Worm (Caenorhabditis elegans): ENCODE results near the gene str-227.

str-227 gene

ce11 chrV:3490435-3490834, 27.6 kb upstream of the str-227 start, which contains the start of gene srbc-36:
TSS of gene srbc-36 (minus strand) at chrV:3490535.
- TF ChIP-seq lsy-12 (tag; optimal IDR thresholded peaks at IDR 0.05) (no peak), ceh-16 (tag; optimal IDR thresholded peaks at IDR 0.05) (no peak), egl-5 (tag; optimal IDR thresholded peaks at IDR 0.05) (no peak), ceh-82 (tag; optimal IDR thresholded peaks at IDR 0.05) (no peak), zag-1 (tag; optimal IDR thresholded peaks at IDR 0.05) (no peak), nhr-76 (tag; optimal IDR thresholded peaks at IDR 0.05) (no peak), mml-1 (tag; optimal IDR thresholded peaks at IDR 0.05) (no peak), lin-15B (tag; optimal IDR thresholded peaks at IDR 0.05) (no peak), fkh-2 (tag; optimal IDR thresholded peaks at IDR 0.05) (no peak), ZK546.5 (tag; optimal IDR thresholded peaks at IDR 0.05) (no peak), fkh-10 (GFP tag; optimal IDR thresholded peaks at IDR 0.05) (no peak), daf-12 (tag; optimal IDR thresholded peaks at IDR 0.05) (no peak), ceh-9 (tag; optimal IDR thresholded peaks at IDR 0.05) (no peak), elt-1 (tag; optimal IDR thresholded peaks at IDR 0.05) (no peak)

ce11 chrV:3496880-3497279, 21.1 kb upstream of the str-227 start, which contains the start of gene C07G3.15:
TSS of gene C07G3.15 (minus strand) at chrV:3496980.
- TF ChIP-seq sea-2 (GFP tag; optimal IDR thresholded peaks at IDR 0.05) (no peak), mml-1 (tag; optimal IDR thresholded peaks at IDR 0.05) (no peak), nhr-25 (tag; optimal IDR thresholded peaks at IDR 0.05) (no peak), nhr-76 (tag; optimal IDR thresholded peaks at IDR 0.05) (no peak), elt-2 (tag; optimal IDR thresholded peaks at IDR 0.05) (no peak), R02D3.7 (tag; optimal IDR thresholded peaks at IDR 0.05) (no peak), egl-5 (tag; optimal IDR thresholded peaks at IDR 0.05) (no peak), aly-2 (tag; optimal IDR thresholded peaks at IDR 0.05) (no peak), nhr-237 (tag; optimal IDR thresholded peaks at IDR 0.05) (no peak), unc-39 (tag; optimal IDR thresholded peaks at IDR 0.05) (no peak), nfya-1 (tag; optimal IDR thresholded peaks at IDR 0.05; ENCODE audit: insufficient read depth) (no peak), nhr-77 (tag; optimal IDR thresholded peaks at IDR 0.05) (no peak), nhr-67 (tag; optimal IDR thresholded peaks at IDR 0.05) (no peak), fos-1 (tag; optimal IDR thresholded peaks at IDR 0.05) (no peak), skn-1 (tag; optimal IDR thresholded peaks at IDR 0.05) (no peak), tbx-2 (tag; optimal IDR thresholded peaks at IDR 0.05) (no peak), pqm-1 (tag; optimal IDR thresholded peaks at IDR 0.05) (no peak)

ce11 chrV:3502038-3502437, 16.0 kb upstream of the str-227 start, which contains the start of the genes C07G3.8 and C07G3.10:
TSS of gene C07G3.8 (minus strand) at chrV:3502138.
TSS of gene C07G3.10 (plus strand) at chrV:3502307.
- TF ChIP-seq nhr-76 (tag; optimal IDR thresholded peaks at IDR 0.05) (no peak), lin-15B (tag; optimal IDR thresholded peaks at IDR 0.05) (no peak)

ce11 chrV:3505745-3506144, 12.2 kb upstream of the str-227 start:
- TF ChIP-seq nhr-43 (tag; optimal IDR thresholded peaks at IDR 0.05; ENCODE audit: poor library complexity, severe bottlenecking): no peak
- TF ChIP-seq ceh-82 (tag; optimal IDR thresholded peaks at IDR 0.05): no peak
- no peak for TF ChIP-seq nhr-11 (tag; optimal IDR thresholded peaks at IDR 0.05)
- no peak for TF ChIP-seq tbx-2 (tag; optimal IDR thresholded peaks at IDR 0.05)
- TF ChIP-seq eor-1 (tag; optimal IDR thresholded peaks at IDR 0.05): no peak
- no peak for TF ChIP-seq ceh-16 (tag; optimal IDR thresholded peaks at IDR 0.05)
- TF ChIP-seq fkh-10 (GFP tag; optimal IDR thresholded peaks at IDR 0.05): no peak
- no peak for TF ChIP-seq ztf-11 (tag; optimal IDR thresholded peaks at IDR 0.05)
- TF ChIP-seq nhr-12 (tag; optimal IDR thresholded peaks at IDR 0.05): no peak
- TF ChIP-seq nfya-1 (tag; optimal IDR thresholded peaks at IDR 0.05; ENCODE audit: insufficient read depth): no peak
- no peak for TF ChIP-seq zag-1 (tag; optimal IDR thresholded peaks at IDR 0.05)
- TF ChIP-seq lsy-12 (tag; optimal IDR thresholded peaks at IDR 0.05): no peak
- no peak for TF ChIP-seq ztf-4 (tag; optimal IDR thresholded peaks at IDR 0.05)
- TF ChIP-seq fkh-2 (tag; optimal IDR thresholded peaks at IDR 0.05): no peak
- TF ChIP-seq nhr-76 (tag; optimal IDR thresholded peaks at IDR 0.05): no peak
- no peak for TF ChIP-seq daf-12 (tag; optimal IDR thresholded peaks at IDR 0.05)
- TF ChIP-seq nhr-237 (tag; optimal IDR thresholded peaks at IDR 0.05): no peak
- no peak for TF ChIP-seq fos-1 (tag; optimal IDR thresholded peaks at IDR 0.05)
- TF ChIP-seq pqm-1 (tag; optimal IDR thresholded peaks at IDR 0.05): peak; percentile 97
- no peak for TF ChIP-seq aly-2 (tag; optimal IDR thresholded peaks at IDR 0.05)
- TF ChIP-seq nhr-28 (tag; optimal IDR thresholded peaks at IDR 0.05): no peak
- TF ChIP-seq lin-39 (tag; optimal IDR thresholded peaks at IDR 0.05): no peak
- peak; percentile 98 for TF ChIP-seq elt-2 (tag; optimal IDR thresholded peaks at IDR 0.05)
- no peak for TF ChIP-seq snpc-4 (tag; optimal IDR thresholded peaks at IDR 0.05)
- TF ChIP-seq nhr-67 (tag; optimal IDR thresholded peaks at IDR 0.05): no peak
- TF ChIP-seq unc-62 (GFP tag; optimal IDR thresholded peaks at IDR 0.05): no peak
- TF ChIP-seq ceh-9 (tag; optimal IDR thresholded peaks at IDR 0.05): no peak
- peak; percentile 55 for TF ChIP-seq jun-1 (tag; optimal IDR thresholded peaks at IDR 0.05)
- TF ChIP-seq sea-2 (GFP tag; optimal IDR thresholded peaks at IDR 0.05): no peak
- TF ChIP-seq elt-3 (tag; optimal IDR thresholded peaks at IDR 0.05): peak in 1 of 3 experiments; percentile 47
- no peak for TF ChIP-seq hmg-11 (tag; optimal IDR thresholded peaks at IDR 0.05)
- peak; percentile 23 for TF ChIP-seq nhr-23 (tag; optimal IDR thresholded peaks at IDR 0.05)
- no peak for TF ChIP-seq skn-1 (tag; optimal IDR thresholded peaks at IDR 0.05)
- TF ChIP-seq egl-5 (tag; optimal IDR thresholded peaks at IDR 0.05): no peak
- no peak for TF ChIP-seq mml-1 (tag; optimal IDR thresholded peaks at IDR 0.05)
- TF ChIP-seq pha-4 (tag; optimal IDR thresholded peaks at IDR 0.05): no peak
- no peak for TF ChIP-seq unc-39 (tag; optimal IDR thresholded peaks at IDR 0.05)
- TF ChIP-seq ama-1 (optimal IDR thresholded peaks at IDR 0.05): no peak
- no peak for TF ChIP-seq nhr-77 (tag; optimal IDR thresholded peaks at IDR 0.05)
- TF ChIP-seq lin-15B (tag; optimal IDR thresholded peaks at IDR 0.05): no peak
- no peak for TF ChIP-seq ZK546.5 (tag; optimal IDR thresholded peaks at IDR 0.05)

Measured in whole organism, L3 larva.